Worm (Caenorhabditis elegans): Measurements from ENCODE around the gene F56H9.6.

ce11 chrV:12637764-12638502, 8.3 kb upstream of the F56H9.6 start:
- TF ChIP-seq nhr-237 (tag; optimal IDR thresholded peaks at IDR 0.05): no peak
- no peak for TF ChIP-seq cnd-1 (tag; optimal IDR thresholded peaks at IDR 0.05)
- TF ChIP-seq flh-1 (GFP tag; optimal IDR thresholded peaks at IDR 0.05): no peak

Data from whole organism, mixed stage, embryonic.